Fruit fly (Drosophila melanogaster) Kc167 (cell line): Measurements from ENCODE around the gene daed.

Experiments used
- Myc ChIP-seq: fragments of >200 bp; optimal IDR thresholded peaks from 2 replicates; lab custom pipeline; 2017; ENCODE audit warnings: missing external identifiers
- Sin3A ChIP-seq: fragments of >200 bp; optimal IDR thresholded peaks from 2 replicates; lab custom pipeline; 2018; ENCODE audit warnings: missing external identifiers
- h ChIP-seq: fragments of >200 bp; optimal IDR thresholded peaks from 3 replicates; lab custom pipeline; 2018; ENCODE audit warnings: missing external identifiers
- insv ChIP-seq: fragments of >200 bp; optimal IDR thresholded peaks from 3 replicates; lab custom pipeline; 2018; ENCODE audit warnings: missing external identifiers
- psq ChIP-seq: fragments of >200 bp; optimal IDR thresholded peaks from 2 replicates; lab custom pipeline; 2017; ENCODE audit warnings: missing external identifiers
- ttk ChIP-seq: sonication (Bioruptor generic); optimal IDR thresholded peaks from 2 replicates; lab custom pipeline; 2017; ENCODE audit warnings: missing external identifiers

Gene daed

DNA sequence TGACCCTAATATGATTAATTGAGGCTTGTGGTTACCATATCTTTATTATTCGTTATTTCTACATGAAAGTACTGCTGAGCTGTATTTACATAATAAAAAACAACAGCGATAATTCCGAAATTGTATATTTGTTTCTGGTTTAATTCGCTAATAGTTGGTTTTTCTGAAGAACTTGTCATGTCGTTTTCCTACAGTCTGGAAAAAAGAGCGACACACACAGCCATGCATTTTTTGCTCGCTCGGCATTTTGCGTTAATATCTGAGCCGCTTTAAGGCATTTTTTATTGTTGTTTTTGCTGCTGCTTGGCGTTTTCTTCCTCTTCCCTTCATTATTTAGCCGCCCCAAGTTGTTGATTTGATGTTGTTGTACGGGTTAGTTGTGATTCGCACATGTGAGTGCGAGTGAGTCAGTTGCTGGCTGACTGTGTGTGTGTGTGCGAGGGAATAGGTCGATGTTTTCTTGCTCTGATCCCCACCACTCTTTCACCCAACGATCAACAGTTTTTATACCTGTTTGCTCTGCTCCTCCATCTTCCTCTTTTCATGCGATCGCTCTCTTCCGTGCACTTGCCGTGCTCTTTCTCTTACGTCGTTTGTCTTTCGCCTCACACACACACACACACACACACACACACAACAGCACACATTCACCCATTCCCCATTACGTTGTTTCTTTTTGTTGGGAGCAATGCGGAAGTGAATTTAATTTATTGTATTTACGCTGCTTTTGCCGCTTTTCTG lies 40.9 kb downstream of the daed start:
- TF ChIP-seq ttk (lab: Kevin White, UChicago) (no peak), insv (lab: Kevin White, UChicago) (no peak), Sin3A (lab: Kevin White, UChicago) (no peak), h (lab: Kevin White, UChicago) (no peak), psq (no peak), Myc (lab: Kevin White, UChicago) (no peak)

DNA sequence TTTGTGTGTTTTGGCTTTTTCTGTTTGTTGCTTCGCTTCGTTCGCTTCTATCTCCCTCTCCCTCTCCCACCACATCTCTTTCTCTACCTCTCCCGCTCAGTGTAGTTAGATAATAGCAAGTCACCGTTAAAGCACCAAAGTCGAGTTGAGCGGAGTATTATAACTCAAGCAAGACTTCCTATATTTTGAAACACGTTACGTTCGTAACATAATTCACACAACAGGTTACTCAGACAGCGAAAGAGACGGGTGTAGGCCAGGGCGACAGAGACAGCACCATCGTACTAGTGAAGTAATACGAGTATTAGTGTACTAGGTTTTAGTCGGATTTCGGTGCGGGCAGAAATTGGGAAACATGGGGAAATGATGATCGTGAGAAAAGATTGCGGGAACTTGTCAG lies 42.5 kb downstream of the daed start:
- TF ChIP-seq Sin3A (lab: Kevin White, UChicago) (no peak), psq (no peak), Myc (lab: Kevin White, UChicago) (no peak), ttk (lab: Kevin White, UChicago) (no peak), h (lab: Kevin White, UChicago) (no peak), insv (lab: Kevin White, UChicago) (no peak)

- TF ChIP-seq psq = no peak
- TF ChIP-seq h (lab: Kevin White, UChicago) = no peak
- TF ChIP-seq Sin3A (lab: Kevin White, UChicago) = no peak
- TF ChIP-seq ttk (lab: Kevin White, UChicago) = no peak
- TF ChIP-seq insv (lab: Kevin White, UChicago) = no peak
- TF ChIP-seq Myc (lab: Kevin White, UChicago) = no peak
These were observed 42.9 kb downstream of the daed start for dm6 chr2L:2173191-2173590.

DNA sequence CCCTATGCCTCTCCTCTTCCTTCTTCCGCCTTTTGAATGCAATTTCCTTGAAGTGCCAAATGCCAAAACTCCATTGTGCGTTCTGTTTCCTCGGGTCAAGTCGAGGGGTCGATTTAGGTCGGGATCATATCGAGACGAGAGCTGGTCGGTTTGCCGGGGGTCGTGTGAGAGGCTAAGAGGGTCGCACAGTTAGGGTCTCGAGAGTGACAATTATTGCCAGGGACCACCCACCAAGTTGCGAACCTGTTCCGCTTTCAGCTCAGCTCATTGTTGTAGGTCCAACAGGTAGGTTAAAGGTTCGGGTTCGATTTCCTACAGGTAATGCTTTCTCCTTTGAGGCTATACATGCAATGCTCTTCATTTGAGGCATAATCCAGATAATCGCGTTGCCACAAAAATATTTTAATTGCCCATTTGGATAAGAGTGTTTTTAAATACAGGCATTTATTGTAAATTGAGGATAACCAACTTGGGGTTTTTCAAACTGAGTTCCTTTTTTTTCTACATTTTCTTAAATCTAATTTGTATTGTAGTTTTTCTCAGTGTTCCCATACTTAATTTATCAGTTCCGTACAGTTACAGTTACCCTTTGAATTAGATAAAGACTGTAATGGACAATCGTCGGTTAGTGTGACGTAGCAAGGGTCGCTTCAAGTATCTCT lies 43.5 kb downstream of the daed start:
- TF ChIP-seq Myc (lab: Kevin White, UChicago) (no peak), Sin3A (lab: Kevin White, UChicago) (no peak), insv (lab: Kevin White, UChicago) (no peak), ttk (lab: Kevin White, UChicago) (no peak), h (lab: Kevin White, UChicago) (no peak), psq (no peak)

DNA sequence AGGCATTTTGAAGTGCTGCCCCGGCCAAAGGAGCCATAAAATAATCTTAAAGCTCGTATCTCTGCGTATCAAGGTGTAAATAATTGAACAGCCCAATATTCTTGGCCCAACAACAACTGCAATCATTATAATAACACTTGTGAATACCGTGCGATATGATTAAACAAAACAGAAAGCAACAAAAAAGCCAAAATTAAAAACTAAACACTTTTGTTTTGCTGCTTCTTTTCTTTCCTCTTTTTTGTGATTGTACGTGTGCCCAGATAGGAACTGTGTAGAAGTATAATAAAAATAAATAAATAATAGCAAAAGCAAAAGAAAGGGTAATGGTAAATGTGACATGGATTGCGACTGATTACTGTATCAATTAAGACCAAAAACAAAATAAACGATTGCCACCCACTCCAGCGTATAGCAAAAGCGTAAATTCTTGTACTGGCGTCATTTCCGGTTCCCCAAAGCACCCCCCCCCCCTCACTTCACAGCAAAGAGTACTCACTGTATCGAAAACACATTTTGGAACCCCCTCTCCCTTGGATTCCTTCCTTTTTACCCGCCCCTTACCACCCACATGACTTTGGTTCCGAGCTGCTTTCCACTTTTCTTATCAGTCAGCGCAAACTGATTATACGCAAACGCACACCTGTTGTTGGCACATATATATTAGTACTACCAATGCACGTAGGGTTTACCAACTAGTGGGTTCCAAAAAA lies 44.6 kb downstream of the daed start:
- TF ChIP-seq Sin3A (lab: Kevin White, UChicago) (no peak), h (lab: Kevin White, UChicago) (no peak), insv (lab: Kevin White, UChicago) (no peak), psq (no peak)

- TF ChIP-seq Myc (lab: Kevin White, UChicago) = no peak
- TF ChIP-seq insv (lab: Kevin White, UChicago) = no peak
- no peak for TF ChIP-seq psq
- no peak for TF ChIP-seq ttk (lab: Kevin White, UChicago)
- TF ChIP-seq h (lab: Kevin White, UChicago) = no peak
- TF ChIP-seq Sin3A (lab: Kevin White, UChicago) = no peak
These were observed 47.1 kb downstream of the daed start for dm6 chr2L:2168894-2169456.

dm6 chr2L:2168184-2168893 lies 47.8 kb downstream of the daed start:
- no peak for TF ChIP-seq insv (lab: Kevin White, UChicago)
- no peak for TF ChIP-seq Sin3A (lab: Kevin White, UChicago)
- no peak for TF ChIP-seq psq
- no peak for TF ChIP-seq h (lab: Kevin White, UChicago)
- no peak for TF ChIP-seq Myc (lab: Kevin White, UChicago)
- no peak for TF ChIP-seq ttk (lab: Kevin White, UChicago)

DNA sequence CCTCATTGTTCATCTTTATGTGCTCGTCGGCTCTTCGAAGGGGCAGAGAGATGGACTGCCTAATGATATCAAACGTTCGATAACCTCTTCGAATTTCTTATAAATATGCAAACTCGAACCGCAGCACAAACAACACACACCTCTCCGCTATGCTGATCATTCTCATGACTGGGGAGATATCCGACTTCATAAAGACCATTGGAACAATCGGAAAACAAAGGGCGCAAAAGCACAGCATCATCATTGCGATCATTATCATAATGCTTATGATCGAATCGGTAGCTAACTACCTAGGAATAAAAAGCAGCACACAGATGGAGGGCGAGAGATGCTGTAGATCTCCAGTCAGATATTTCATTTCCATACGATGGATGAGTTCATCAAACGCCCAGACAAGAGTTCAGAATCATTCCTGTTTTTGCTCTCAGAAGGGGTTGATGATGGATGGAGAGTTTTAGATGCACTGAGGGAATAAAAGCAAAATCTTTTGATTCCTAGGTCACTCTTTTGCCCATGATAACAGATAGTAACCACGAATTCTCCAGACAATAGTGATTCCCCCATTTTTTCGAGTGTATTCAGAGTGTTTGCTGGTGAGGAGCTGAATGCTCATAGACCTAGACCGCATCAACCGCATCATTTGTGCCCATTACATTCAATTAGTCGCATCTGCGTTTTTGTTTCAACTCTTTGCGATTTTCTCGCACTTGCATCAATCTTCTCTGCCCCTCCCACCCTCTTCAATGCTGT lies 49.0 kb downstream of the daed start:
- no peak for TF ChIP-seq h (lab: Kevin White, UChicago)
- TF ChIP-seq Sin3A (lab: Kevin White, UChicago) = no peak
- no peak for TF ChIP-seq insv (lab: Kevin White, UChicago)
- no peak for TF ChIP-seq ttk (lab: Kevin White, UChicago)
- no peak for TF ChIP-seq psq
- TF ChIP-seq Myc (lab: Kevin White, UChicago) = no peak

DNA sequence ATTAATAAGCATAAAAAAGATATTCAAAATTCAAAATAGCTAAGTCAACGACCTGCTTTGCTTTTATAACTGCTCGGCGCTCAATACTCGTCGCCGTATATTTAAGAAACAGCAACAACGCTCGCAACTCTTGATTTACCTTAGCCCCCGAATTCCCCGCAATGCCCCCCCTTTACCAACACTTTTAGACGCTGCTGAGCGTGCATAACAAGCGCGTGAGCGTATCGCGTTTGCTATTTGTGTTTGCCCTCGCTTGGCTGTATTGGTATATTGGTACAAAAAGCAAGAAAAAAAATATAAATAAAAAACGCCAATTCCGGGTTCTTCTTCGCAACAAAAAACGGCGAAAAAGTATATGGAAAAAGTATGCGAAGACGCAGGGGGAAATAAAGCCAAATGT lies 50.2 kb downstream of the daed start:
- TF ChIP-seq ttk (lab: Kevin White, UChicago) = no peak
- no peak for TF ChIP-seq insv (lab: Kevin White, UChicago)
- TF ChIP-seq Myc (lab: Kevin White, UChicago) = no peak
- no peak for TF ChIP-seq h (lab: Kevin White, UChicago)
- no peak for TF ChIP-seq psq
- no peak for TF ChIP-seq Sin3A (lab: Kevin White, UChicago)

DNA sequence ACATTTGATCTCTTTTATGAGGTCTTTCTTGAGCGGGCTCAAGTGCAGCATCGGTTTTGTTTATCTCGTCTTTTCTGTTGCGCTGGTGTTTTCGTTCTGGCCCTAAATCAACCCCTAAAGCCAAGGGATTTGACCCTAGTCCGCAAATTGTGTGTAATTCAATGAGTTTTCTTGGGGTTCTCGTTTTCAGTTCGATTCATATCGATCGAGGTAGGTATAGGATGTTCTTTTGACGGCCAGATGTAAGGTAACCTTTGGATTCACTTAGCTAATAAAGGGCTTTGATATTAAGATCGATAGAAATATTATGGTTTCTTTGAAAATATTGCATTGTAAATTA lies 50.9 kb downstream of the daed start:
- TF ChIP-seq ttk (lab: Kevin White, UChicago) = no peak
- TF ChIP-seq insv (lab: Kevin White, UChicago) = no peak
- TF ChIP-seq h (lab: Kevin White, UChicago) = no peak
- TF ChIP-seq Sin3A (lab: Kevin White, UChicago) = no peak
- TF ChIP-seq Myc (lab: Kevin White, UChicago) = no peak
- no peak for TF ChIP-seq psq
